Worm (Caenorhabditis elegans) whole organism, young adult: Measurements from ENCODE around the gene ZK177.11.

Experiments
- F23B12.7 ChIP-seq: sonication (generic microtip); optimal IDR thresholded peaks from 2 replicates; lab custom pipeline; 2017; ENCODE audit warnings: missing genetic modification characterization, mild to moderate bottlenecking, missing compliant biosample characterization, antibody characterized with exemption, moderate library complexity; ENCODE audit not compliant: insufficient read depth
- F39B2.1 ChIP-seq: fragments of 200-800 bp; sonication (Bioruptor generic); IDR thresholded peaks from 2 replicates; pipeline ENCODE4 v1.3.6; 2022; ENCODE audit warnings: missing genetic modification reagents, missing genetic modification characterization, missing compliant biosample characterization
- Y56A3A.18 ChIP-seq: fragments of 200-800 bp; sonication (Bioruptor generic); IDR thresholded peaks from 2 replicates; pipeline ENCODE4 v1.3.6; 2022; ENCODE audit warnings: missing genetic modification reagents, missing genetic modification characterization, missing compliant biosample characterization
- ZK185.1 ChIP-seq: sonication (generic microtip); optimal IDR thresholded peaks from 2 replicates; lab custom pipeline; 2016; ENCODE audit warnings: mild to moderate bottlenecking, missing genetic modification characterization, missing compliant biosample characterization; ENCODE audit not compliant: poor library complexity, severe bottlenecking
- aptf-2 ChIP-seq: fragments of 200-800 bp; sonication (Bioruptor generic); conservative IDR thresholded peaks from 2 replicates; pipeline ENCODE4 v1.3.6; 2022; ENCODE audit warnings: missing genetic modification reagents, missing genetic modification characterization, missing compliant biosample characterization
- lsl-1 ChIP-seq: fragments of 200-800 bp; sonication (Bioruptor generic); optimal IDR thresholded peaks from 2 replicates; lab custom pipeline; 2018; ENCODE audit warnings: mild to moderate bottlenecking, missing genetic modification characterization, moderate library complexity, missing compliant biosample characterization
- unc-130 ChIP-seq: sonication (generic microtip); optimal IDR thresholded peaks from 2 replicates; lab custom pipeline; 2016; ENCODE audit warnings: missing genetic modification reagents, missing genetic modification characterization, missing compliant biosample characterization

DNA sequence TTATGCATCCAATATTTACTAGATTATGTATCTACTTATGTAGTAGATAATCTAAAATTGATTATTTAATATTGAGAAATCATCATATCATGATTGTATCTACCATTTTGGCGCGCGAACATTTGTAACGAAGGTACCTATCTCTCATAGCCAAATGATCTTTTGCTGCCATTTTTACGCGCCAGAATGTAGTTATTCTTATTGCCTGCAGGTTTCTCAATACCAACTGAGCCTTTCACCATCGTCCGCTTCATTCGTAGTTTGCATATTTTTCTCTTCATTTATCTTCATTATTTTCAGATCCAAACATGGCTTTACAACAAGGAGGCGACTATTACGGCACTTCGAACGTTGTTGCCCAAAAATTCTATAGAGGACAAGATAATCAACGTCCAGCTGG lies 5.1 kb downstream of the ZK177.11 start, which contains the start of gene ZK177.1:
- TF ChIP-seq unc-130, result no peak
- TF ChIP-seq F39B2.1 (GFP tag; lab: Robert Waterston, UW), result no peak
- no peak for TF ChIP-seq F23B12.7
- no peak for TF ChIP-seq aptf-2 (GFP tag; lab: Robert Waterston, UW)
- no peak for TF ChIP-seq ZK185.1 (tag; lab: Kevin White, UChicago)
- TF ChIP-seq Y56A3A.18 (GFP tag; lab: Robert Waterston, UW), result no peak
- no peak for TF ChIP-seq lsl-1 (GFP tag; lab: Kevin White, UChicago)
